Worm (Caenorhabditis elegans) whole organism, L4 larva: Measurements from ENCODE around the gene efl-2.

Experiments
- F10B5.3 ChIP-seq: sonication (generic microtip); optimal IDR thresholded peaks from 2 replicates; lab custom pipeline; 2016; ENCODE audit warnings: mild to moderate bottlenecking, missing genetic modification characterization, missing compliant biosample characterization
- F49E8.2 ChIP-seq: sonication (generic microtip); optimal IDR thresholded peaks from 2 replicates; lab custom pipeline; 2016; ENCODE audit warnings: missing compliant biosample characterization, mild to moderate bottlenecking, missing genetic modification characterization, borderline replicate concordance
- T20F7.1 ChIP-seq: fragments of 200-800 bp; sonication (Bioruptor generic); optimal IDR thresholded peaks from 2 replicates; lab custom pipeline; 2018; ENCODE audit warnings: mild to moderate bottlenecking, missing genetic modification characterization, missing compliant biosample characterization
- T26A8.4 ChIP-seq: fragments of 200-800 bp; sonication (Bioruptor generic); IDR thresholded peaks from 2 replicates; pipeline ENCODE4 v1.3.6; 2022; ENCODE audit warnings: missing genetic modification characterization, missing compliant biosample characterization
- Y75B8A.6 ChIP-seq: fragments of 200-800 bp; sonication (Bioruptor generic); IDR thresholded peaks from 2 replicates; pipeline ENCODE4 v1.3.6; 2022; ENCODE audit warnings: missing genetic modification reagents, missing genetic modification characterization, missing compliant biosample characterization
- attf-4 ChIP-seq: sonication (generic microtip); optimal IDR thresholded peaks from 3 replicates; lab custom pipeline; 2017; ENCODE audit warnings: missing biosample characterization, missing genetic modification characterization
- ceh-20 ChIP-seq: fragments of 200-800 bp; sonication (Bioruptor generic); IDR thresholded peaks from 2 replicates; pipeline ENCODE4 v1.3.6; 2022; ENCODE audit warnings: missing genetic modification reagents, missing genetic modification characterization, missing compliant biosample characterization
- ceh-28 ChIP-seq: fragments of 150-350 bp; optimal IDR thresholded peaks from 2 replicates; lab custom pipeline; 2014; ENCODE audit warnings: missing biosample characterization, missing genetic modification reagents, missing genetic modification characterization
- ceh-32 ChIP-seq: sonication (generic microtip); optimal IDR thresholded peaks from 2 replicates; lab custom pipeline; 2016; ENCODE audit warnings: mild to moderate bottlenecking, missing genetic modification characterization, missing compliant biosample characterization; ENCODE audit not compliant: poor library complexity
- ceh-62 ChIP-seq: sonication (generic microtip); optimal IDR thresholded peaks from 2 replicates; lab custom pipeline; 2017; ENCODE audit warnings: missing biosample characterization, missing genetic modification characterization
- ceh-82 ChIP-seq: sonication (generic microtip); optimal IDR thresholded peaks from 2 replicates; lab custom pipeline; 2017; ENCODE audit warnings: missing biosample characterization, missing genetic modification characterization
- ces-1 ChIP-seq: fragments of 150-350 bp; sonication (generic microtip); optimal IDR thresholded peaks from 4 replicates; lab custom pipeline; 2014; ENCODE audit warnings: missing biosample characterization, missing genetic modification reagents, missing genetic modification characterization
- daf-19 ChIP-seq: fragments of 200-800 bp; sonication (Bioruptor generic); conservative IDR thresholded peaks from 2 replicates; pipeline ENCODE4 v1.3.6; 2022; ENCODE audit warnings: missing genetic modification characterization, missing compliant biosample characterization
- dmd-6 ChIP-seq: fragments of 200-800 bp; sonication (Bioruptor generic); IDR thresholded peaks from 2 replicates; pipeline ENCODE4 v1.3.6; 2022; ENCODE audit warnings: missing genetic modification reagents, missing genetic modification characterization, missing compliant biosample characterization
- dmd-8 ChIP-seq: fragments of 200-800 bp; sonication (Bioruptor generic); IDR thresholded peaks from 2 replicates; pipeline ENCODE4 v1.3.6; 2022; ENCODE audit warnings: missing genetic modification characterization, missing compliant biosample characterization
- dmd-9 ChIP-seq: fragments of 200-800 bp; sonication (Bioruptor generic); IDR thresholded peaks from 2 replicates; pipeline ENCODE4 v1.3.6; 2022; ENCODE audit warnings: missing genetic modification reagents, missing genetic modification characterization, missing compliant biosample characterization
- duxl-1 ChIP-seq: sonication (generic microtip); optimal IDR thresholded peaks from 2 replicates; lab custom pipeline; 2016; ENCODE audit warnings: mild to moderate bottlenecking, missing genetic modification characterization, moderate library complexity, missing compliant biosample characterization; ENCODE audit not compliant: poor library complexity
- dve-1 ChIP-seq: sonication (generic microtip); optimal IDR thresholded peaks from 2 replicates; lab custom pipeline; 2017; ENCODE audit warnings: antibody characterized with exemption, mild to moderate bottlenecking, missing genetic modification characterization, missing compliant biosample characterization; ENCODE audit not compliant: insufficient read depth
- egl-43 ChIP-seq: fragments of 200-800 bp; sonication (Bioruptor generic); IDR thresholded peaks from 2 replicates; pipeline ENCODE4 v1.3.6; 2022; ENCODE audit warnings: missing genetic modification reagents, missing genetic modification characterization, missing compliant biosample characterization
- hif-1 ChIP-seq, 2 experiments: sonication (generic microtip); optimal IDR thresholded peaks; 2 replicates each; lab custom pipeline; 2016 to 2017; ENCODE audit warnings: missing compliant biosample characterization in 2 of 2, missing genetic modification characterization in 2 of 2, missing genetic modification reagents in 2 of 2, missing genotype in 2 of 2, mild to moderate bottlenecking in 1 of 2
- hlh-30 ChIP-seq: sonication (generic microtip); optimal IDR thresholded peaks from 2 replicates; lab custom pipeline; 2017; ENCODE audit warnings: antibody characterized with exemption, mild to moderate bottlenecking, missing genetic modification characterization, missing compliant biosample characterization; ENCODE audit not compliant: insufficient read depth
- jun-1 ChIP-seq: fragments of 150-350 bp; optimal IDR thresholded peaks from 2 replicates; lab custom pipeline; 2014; ENCODE audit warnings: missing biosample characterization, missing genetic modification reagents, missing genetic modification characterization
- lin-1 ChIP-seq: fragments of 200-800 bp; sonication (Bioruptor generic); IDR thresholded peaks from 2 replicates; pipeline ENCODE4 v1.3.6; 2022; ENCODE audit warnings: missing genetic modification reagents, missing genetic modification characterization, missing compliant biosample characterization
- lin-39 ChIP-seq: fragments of 150-350 bp; optimal IDR thresholded peaks from 2 replicates; lab custom pipeline; 2014; ENCODE audit warnings: missing biosample characterization, missing genetic modification reagents, missing genetic modification characterization
- lsy-2 ChIP-seq, 2 experiments: fragments of 150-350 bp in 1 of 2; sonication (generic microtip) in 1 of 2; optimal IDR thresholded peaks; 2 replicates each; lab custom pipeline; 2014 to 2017; ENCODE audit warnings: missing biosample characterization in 2 of 2, missing genetic modification characterization in 2 of 2
- mdl-1 ChIP-seq, 2 experiments: fragments of 150-350 bp in 1 of 2; sonication (generic microtip) in 1 of 2; optimal IDR thresholded peaks; 2 replicates each; lab custom pipeline; 2014 to 2017; ENCODE audit warnings: missing biosample characterization in 2 of 2, missing genetic modification characterization in 2 of 2
- mes-2 ChIP-seq: sonication (generic microtip); optimal IDR thresholded peaks from 2 replicates; lab custom pipeline; 2016; ENCODE audit warnings: missing genotype, mild to moderate bottlenecking, missing genetic modification characterization, missing compliant biosample characterization; ENCODE audit not compliant: poor library complexity, severe bottlenecking
- nhr-102 ChIP-seq: sonication (generic microtip); optimal IDR thresholded peaks from 2 replicates; lab custom pipeline; 2016; ENCODE audit warnings: mild to moderate bottlenecking, missing genetic modification characterization, moderate library complexity, missing compliant biosample characterization
- nhr-111 ChIP-seq: fragments of 200-800 bp; sonication (Bioruptor generic); optimal IDR thresholded peaks from 2 replicates; lab custom pipeline; 2018; ENCODE audit warnings: mild to moderate bottlenecking, missing genetic modification characterization, missing compliant biosample characterization
- nhr-237 ChIP-seq: sonication (generic microtip); optimal IDR thresholded peaks from 2 replicates; lab custom pipeline; 2017; ENCODE audit warnings: missing biosample characterization, missing genetic modification characterization
- nhr-25 ChIP-seq: sonication (generic microtip); optimal IDR thresholded peaks from 2 replicates; lab custom pipeline; 2017; ENCODE audit warnings: missing genetic modification characterization, mild to moderate bottlenecking, missing compliant biosample characterization, antibody characterized with exemption, moderate library complexity, borderline replicate concordance; ENCODE audit not compliant: insufficient read depth
- nhr-28 ChIP-seq: fragments of 150-350 bp; optimal IDR thresholded peaks from 2 replicates; lab custom pipeline; 2014; ENCODE audit warnings: missing biosample characterization, missing genetic modification characterization
- nhr-41 ChIP-seq: fragments of 200-800 bp; sonication (Bioruptor generic); IDR thresholded peaks from 2 replicates; pipeline ENCODE4 v1.3.6; 2022; ENCODE audit warnings: missing genetic modification reagents, missing genetic modification characterization, missing compliant biosample characterization
- nhr-48 ChIP-seq: sonication (generic microtip); optimal IDR thresholded peaks from 2 replicates; lab custom pipeline; 2016; ENCODE audit warnings: mild to moderate bottlenecking, missing genetic modification characterization, missing compliant biosample characterization
- nhr-77 ChIP-seq: fragments of 150-350 bp; optimal IDR thresholded peaks from 2 replicates; lab custom pipeline; 2014; ENCODE audit warnings: missing biosample characterization, missing genetic modification characterization
- pha-4 ChIP-seq, 2 experiments: fragments of 150-350 bp in 1 of 2; fragments of 200-800 bp in 1 of 2; sonication (Bioruptor generic) in 1 of 2; IDR thresholded peaks in 1 of 2; optimal IDR thresholded peaks in 1 of 2; 2 replicates each; pipeline versions ENCODE4 v1.3.6 to Lab custom; 2014 to 2022; ENCODE audit warnings: missing genetic modification characterization in 2 of 2, missing genetic modification reagents in 2 of 2, missing biosample characterization in 1 of 2, missing compliant biosample characterization in 1 of 2
- php-3 ChIP-seq: fragments of 200-800 bp; sonication (Bioruptor generic); IDR thresholded peaks from 2 replicates; pipeline ENCODE4 v1.3.6; 2022; ENCODE audit warnings: missing genetic modification reagents, missing genetic modification characterization, missing compliant biosample characterization
- pqm-1 ChIP-seq: sonication (generic microtip); optimal IDR thresholded peaks from 2 replicates; lab custom pipeline; 2017; ENCODE audit warnings: missing biosample characterization, missing genetic modification characterization
- sdz-12 ChIP-seq: fragments of 200-800 bp; sonication (Bioruptor generic); optimal IDR thresholded peaks from 2 replicates; lab custom pipeline; 2018; ENCODE audit warnings: mild to moderate bottlenecking, missing genetic modification characterization, missing compliant biosample characterization
- skn-1 ChIP-seq: fragments of 150-350 bp; optimal IDR thresholded peaks from 2 replicates; lab custom pipeline; 2014; ENCODE audit warnings: missing biosample characterization, missing genetic modification characterization
- snpc-1.2 ChIP-seq: fragments of 200-800 bp; sonication (Bioruptor generic); IDR thresholded peaks from 2 replicates; pipeline ENCODE4 v1.3.6; 2022; ENCODE audit warnings: missing genetic modification reagents, missing genetic modification characterization, missing compliant biosample characterization
- snpc-4 ChIP-seq: fragments of 150-350 bp; optimal IDR thresholded peaks from 2 replicates; lab custom pipeline; 2014; ENCODE audit warnings: missing biosample characterization, missing genetic modification characterization
- unc-130 ChIP-seq: sonication (generic microtip); optimal IDR thresholded peaks from 2 replicates; lab custom pipeline; 2016; ENCODE audit warnings: missing genetic modification reagents, missing genetic modification characterization, missing compliant biosample characterization
- unc-39 ChIP-seq: sonication (generic microtip); optimal IDR thresholded peaks from 2 replicates; lab custom pipeline; 2017; ENCODE audit warnings: missing biosample characterization, missing genetic modification characterization
- unc-62 ChIP-seq, 3 experiments: fragments of 150-350 bp in 1 of 3; sonication (generic microtip); optimal IDR thresholded peaks in 2 of 3; peaks in 1 of 3; 1 replicate in 1 of 3; 2 replicates in 2 of 3; lab custom pipeline; 2014 to 2017; ENCODE audit warnings: missing biosample characterization in 3 of 3, missing genetic modification characterization in 3 of 3, missing genetic modification reagents in 3 of 3, missing genotype in 1 of 3
- zip-11 ChIP-seq: fragments of 200-800 bp; sonication (Bioruptor generic); IDR thresholded peaks from 2 replicates; pipeline ENCODE4 v1.3.6; 2022; ENCODE audit warnings: missing genetic modification characterization, missing compliant biosample characterization
- zip-2 ChIP-seq: fragments of 150-350 bp; optimal IDR thresholded peaks from 2 replicates; lab custom pipeline; 2014; ENCODE audit warnings: missing biosample characterization, missing genetic modification characterization

efl-2 gene

DNA sequence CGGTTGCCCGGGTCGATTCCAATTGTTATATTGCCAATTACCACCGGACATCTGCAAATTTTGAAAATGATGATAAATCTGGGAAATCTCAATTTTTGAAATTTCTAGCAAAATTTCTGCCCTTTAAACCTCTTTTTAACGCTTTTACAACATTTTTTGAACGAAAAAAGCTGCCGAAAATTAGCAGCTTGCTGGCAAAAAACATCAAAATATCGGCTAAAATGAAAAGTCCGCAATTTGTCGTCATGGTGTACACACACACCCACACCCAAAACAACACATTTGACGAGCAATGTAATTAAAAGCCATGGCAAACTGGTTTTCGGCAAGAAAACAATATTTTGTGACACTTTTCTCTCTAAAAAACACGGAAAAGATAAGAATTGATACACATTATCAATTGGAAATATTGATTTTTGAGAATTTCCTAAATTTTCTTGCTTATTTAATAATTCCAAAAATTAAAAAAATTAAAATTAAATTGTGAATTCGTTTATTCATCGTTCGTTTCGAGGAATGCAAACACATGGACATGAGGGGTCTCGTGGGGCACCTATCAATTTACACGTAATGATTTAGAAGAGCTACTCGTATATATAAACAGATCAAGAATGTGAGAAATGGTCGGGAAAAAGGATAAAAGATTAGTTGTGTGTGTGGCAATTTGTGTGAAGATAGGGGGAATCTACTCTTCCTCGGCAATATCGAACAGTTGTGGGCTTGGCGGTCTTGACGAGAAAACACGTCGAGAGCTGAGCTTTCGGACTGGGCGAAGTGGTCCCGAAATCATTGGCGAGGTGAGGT, 54.9 kb downstream of the efl-2 start, which contains the start of gene pqn-27 (continued):
- TF ChIP-seq sdz-12 (GFP tag; lab: Kevin White, UChicago), result peak; percentile 2
- peak in 1 of 2 experiments; percentile 61 for TF ChIP-seq mdl-1 (tag; optimal IDR thresholded peaks at IDR 0.05; lab: Kevin White, UChicago)
- no peak for TF ChIP-seq ceh-82 (tag; lab: Kevin White, UChicago)
- TF ChIP-seq F10B5.3 (tag; lab: Kevin White, UChicago), result no peak
- TF ChIP-seq dmd-6, result peak; percentile 77
- TF ChIP-seq zip-11 (GFP tag; lab: Robert Waterston, UW), result no peak
- TF ChIP-seq ces-1 (GFP tag; lab: Kevin White, UChicago), result no peak
- no peak for TF ChIP-seq ceh-32 (tag; lab: Kevin White, UChicago)
- TF ChIP-seq lin-1 (GFP tag; lab: Robert Waterston, UW), result peak; percentile 82
- peak; percentile 62 for TF ChIP-seq zip-2 (tag; lab: Kevin White, UChicago)
- peak; percentile 29 to 73 for TF ChIP-seq hif-1 (tag; optimal IDR thresholded peaks at IDR 0.05; lab: Kevin White, UChicago)
- no peak for TF ChIP-seq ceh-62 (tag; lab: Kevin White, UChicago)
- TF ChIP-seq nhr-111 (GFP tag; lab: Kevin White, UChicago), result peak; percentile 53
- TF ChIP-seq pha-4 (GFP tag; IDR thresholded peaks at IDR 0.05; lab: Robert Waterston, UW), result peak; percentile 55; the same call in 1 of the 2 replicates
- TF ChIP-seq pha-4 (tag; optimal IDR thresholded peaks at IDR 0.05; lab: Kevin White, UChicago), result no peak
- TF ChIP-seq dmd-8 (GFP tag; lab: Robert Waterston, UW), result no peak; the same call in 1 of the 2 replicates
- TF ChIP-seq T26A8.4 (GFP tag; lab: Robert Waterston, UW), result peak; percentile 96
- TF ChIP-seq nhr-77 (tag; lab: Kevin White, UChicago), result peak; percentile 75
- TF ChIP-seq unc-130, result no peak
- TF ChIP-seq snpc-4 (tag; lab: Kevin White, UChicago), result no peak
- TF ChIP-seq attf-4, result no peak
- peak; percentile 72 for TF ChIP-seq nhr-48 (tag; lab: Kevin White, UChicago)
- TF ChIP-seq nhr-28 (tag; lab: Kevin White, UChicago), result peak; percentile 77
- no peak for TF ChIP-seq skn-1 (tag; lab: Kevin White, UChicago)
- no peak for TF ChIP-seq T20F7.1 (GFP tag; lab: Kevin White, UChicago)
- no peak for TF ChIP-seq F49E8.2 (tag; lab: Kevin White, UChicago)
- TF ChIP-seq mes-2 (tag; lab: Kevin White, UChicago), result peak; percentile 70
- TF ChIP-seq egl-43 (GFP tag; lab: Robert Waterston, UW), result no peak
- no peak for TF ChIP-seq lin-39 (tag; lab: Kevin White, UChicago)
- TF ChIP-seq dmd-9 (GFP tag; lab: Robert Waterston, UW), result no peak
- TF ChIP-seq nhr-237 (tag; lab: Kevin White, UChicago), result no peak
- peak; percentile 13 for TF ChIP-seq nhr-25 (tag; lab: Kevin White, UChicago)
- TF ChIP-seq php-3 (GFP tag; lab: Robert Waterston, UW), result peak; percentile 79; the same call in 1 of the 2 replicates
- peak in 1 of 2 experiments; percentile 88 for TF ChIP-seq lsy-2 (tag; optimal IDR thresholded peaks at IDR 0.05; lab: Kevin White, UChicago)
- TF ChIP-seq hlh-30 (tag; lab: Kevin White, UChicago), result peak; percentile 66
- TF ChIP-seq unc-39, result no peak
- no peak for TF ChIP-seq daf-19
- TF ChIP-seq nhr-41, result 0 out of 2 replicates have a peak, but pooled peaks have one; percentile 22
- 0 out of 2 replicates have a peak, but pooled peaks have one; percentile 56 for TF ChIP-seq snpc-1.2 (GFP tag; lab: Robert Waterston, UW)
- TF ChIP-seq unc-62 (GFP tag; optimal IDR thresholded peaks at IDR 0.05 in 1 of 2; lab: Kevin White, UChicago), result peak in 1 of 2 experiments; percentile 93
- TF ChIP-seq unc-62 (tag; optimal IDR thresholded peaks at IDR 0.05; lab: Kevin White, UChicago), result no peak
- peak; percentile 81 for TF ChIP-seq ceh-20 (GFP tag; lab: Robert Waterston, UW)
- no peak for TF ChIP-seq duxl-1 (tag; lab: Kevin White, UChicago)
- TF ChIP-seq jun-1 (tag; lab: Kevin White, UChicago), result peak; percentile 1
- peak; percentile 81 for TF ChIP-seq dve-1 (tag; lab: Kevin White, UChicago)
- TF ChIP-seq pqm-1 (tag; lab: Kevin White, UChicago), result no peak
- no peak for TF ChIP-seq ceh-28 (tag; lab: Kevin White, UChicago)
- TF ChIP-seq Y75B8A.6 (GFP tag; lab: Robert Waterston, UW), result peak; percentile 34; the same call in 1 of the 2 replicates
- peak; percentile 59 for TF ChIP-seq nhr-102 (tag; lab: Kevin White, UChicago)
